Worm (Caenorhabditis elegans) whole organism, midembryonic: ENCODE measurements around the gene C08B6.3.

Experiments used
- T22C8.4 ChIP-seq: fragments of 200-800 bp; sonication (Bioruptor generic); IDR thresholded peaks from 2 replicates; pipeline ENCODE4 v1.3.6; 2022; ENCODE audit warnings: missing genetic modification characterization, missing compliant biosample characterization
- cog-1 ChIP-seq: sonication (generic microtip); optimal IDR thresholded peaks from 2 replicates; lab custom pipeline; 2016; ENCODE audit warnings: missing genetic modification characterization, missing compliant biosample characterization
- flt-1 ChIP-seq: fragments of 200-800 bp; sonication (Bioruptor generic); IDR thresholded peaks from 2 replicates; pipeline ENCODE4 v1.3.6; 2022; ENCODE audit warnings: missing genetic modification characterization, missing compliant biosample characterization
- klf-2 ChIP-seq: fragments of 200-800 bp; sonication (Bioruptor generic); conservative IDR thresholded peaks from 2 replicates; pipeline ENCODE4 v1.3.6; 2022; ENCODE audit warnings: missing genetic modification reagents, missing genetic modification characterization, missing compliant biosample characterization
- med-1 ChIP-seq: sonication (generic microtip); optimal IDR thresholded peaks from 2 replicates; lab custom pipeline; 2017; ENCODE audit warnings: missing genetic modification characterization, mild to moderate bottlenecking, missing compliant biosample characterization, antibody characterized with exemption, missing genetic modification reagents; ENCODE audit not compliant: insufficient read depth
- tab-1 ChIP-seq: fragments of 200-800 bp; sonication (Bioruptor generic); IDR thresholded peaks from 2 replicates; pipeline ENCODE4 v1.3.6; 2022; ENCODE audit warnings: missing genetic modification characterization, missing compliant biosample characterization
- ztf-23 ChIP-seq: fragments of 200-800 bp; sonication (Bioruptor generic); IDR thresholded peaks from 2 replicates; pipeline ENCODE4 v1.3.6; 2022; ENCODE audit warnings: missing genetic modification reagents, missing genetic modification characterization, missing compliant biosample characterization
- ztf-29 ChIP-seq: fragments of 200-800 bp; sonication (Bioruptor generic); IDR thresholded peaks from 2 replicates; pipeline ENCODE4 v1.3.6; 2022; ENCODE audit warnings: missing genetic modification reagents, missing genetic modification characterization, missing compliant biosample characterization

ce11 chrV:10075441-10075840, 36.6 kb downstream of the C08B6.3 start, which contains the start of gene F57A8.7:
- TF ChIP-seq ztf-23 = no peak
- no peak for TF ChIP-seq tab-1
- no peak for TF ChIP-seq klf-2 (GFP tag; lab: Robert Waterston, UW)
- TF ChIP-seq flt-1 (GFP tag; lab: Robert Waterston, UW) = no peak
- TF ChIP-seq ztf-29 (GFP tag; lab: Robert Waterston, UW) = no peak
- TF ChIP-seq med-1 = no peak
- no peak for TF ChIP-seq T22C8.4
- TF ChIP-seq cog-1 (tag; lab: Kevin White, UChicago) = no peak
